Fruit fly (Drosophila melanogaster) whole organism, embryonic: ENCODE results near the gene Ac3.
A peak's percentile ranks its signal among the peaks of the same experiment; 100 is the strongest.

Experiments
- Abd-B ChIP-seq: fragments of 200-800 bp; sonication (Bioruptor generic); optimal IDR thresholded peaks from 2 replicates; lab custom pipeline; 2018; ENCODE audit warnings: missing biosample characterization, mild to moderate bottlenecking, missing genetic modification characterization, moderate library complexity
- Atf3 ChIP-seq: fragments of 200-800 bp; sonication (Bioruptor generic); optimal IDR thresholded peaks from 3 replicates; lab custom pipeline; 2016; ENCODE audit warnings: missing biosample characterization, missing genetic modification characterization
- C15 ChIP-seq: fragments of 200-800 bp; sonication (Bioruptor generic); IDR thresholded peaks from 3 replicates; pipeline ENCODE4 v1.3.6; 2022; ENCODE audit warnings: missing biosample characterization, missing genetic modification characterization
- CG10431 ChIP-seq: fragments of 200-800 bp; sonication (Bioruptor generic); optimal IDR thresholded peaks from 3 replicates; lab custom pipeline; 2018; ENCODE audit warnings: missing biosample characterization, mild to moderate bottlenecking, missing genetic modification characterization
- CG11723 ChIP-seq: fragments of 200-800 bp; sonication (Bioruptor generic); optimal IDR thresholded peaks from 2 replicates; lab custom pipeline; 2017; ENCODE audit warnings: missing biosample characterization, mild to moderate bottlenecking, missing genetic modification characterization
- CG1233 ChIP-seq: fragments of 200-800 bp; sonication (Bioruptor generic); optimal IDR thresholded peaks from 4 replicates; lab custom pipeline; 2018; ENCODE audit warnings: missing biosample characterization, mild to moderate bottlenecking, missing genetic modification characterization
- CG12769 ChIP-seq: fragments of 200-800 bp; sonication (Bioruptor generic); optimal IDR thresholded peaks from 2 replicates; lab custom pipeline; 2019; ENCODE audit warnings: missing biosample characterization, mild to moderate bottlenecking, missing genetic modification characterization, moderate library complexity
- CG14050 ChIP-seq: fragments of 200-800 bp; sonication (Bioruptor generic); IDR thresholded peaks from 3 replicates; pipeline ENCODE4 v1.3.6; 2022; ENCODE audit warnings: missing biosample characterization, missing genetic modification characterization
- CG14441 ChIP-seq: fragments of 200-800 bp; sonication (Bioruptor generic); IDR thresholded peaks from 2 replicates; pipeline ENCODE4 v1.3.6; 2022; ENCODE audit warnings: missing biosample characterization, missing genetic modification characterization
- CG14667 ChIP-seq: fragments of 200-800 bp; sonication (Bioruptor generic); IDR thresholded peaks from 2 replicates; pipeline ENCODE4 v1.3.6; 2022; ENCODE audit warnings: missing biosample characterization, missing genetic modification characterization
- CG15269 ChIP-seq: fragments of 200-800 bp; sonication (Bioruptor generic); optimal IDR thresholded peaks from 2 replicates; lab custom pipeline; 2018; ENCODE audit warnings: missing biosample characterization, mild to moderate bottlenecking, missing genetic modification characterization, moderate library complexity
- CG15514 ChIP-seq: fragments of 200-800 bp; sonication (Bioruptor generic); optimal IDR thresholded peaks from 3 replicates; lab custom pipeline; 2017; ENCODE audit warnings: missing biosample characterization, missing genetic modification characterization, mild to moderate bottlenecking, moderate library complexity, missing genetic modification reagents
- CG16863 ChIP-seq: fragments of 200-800 bp; sonication (Bioruptor generic); optimal IDR thresholded peaks from 3 replicates; lab custom pipeline; 2016; ENCODE audit warnings: missing biosample characterization, missing genetic modification characterization
- CG2116 ChIP-seq: fragments of 200-800 bp; sonication (Bioruptor generic); optimal IDR thresholded peaks from 3 replicates; lab custom pipeline; 2018; ENCODE audit warnings: missing biosample characterization, mild to moderate bottlenecking, missing genetic modification characterization
- CG32532 ChIP-seq: fragments of 200-800 bp; sonication (Bioruptor generic); IDR thresholded peaks from 2 replicates; pipeline ENCODE4 v1.3.6; 2022; ENCODE audit warnings: missing biosample characterization, missing genetic modification characterization
- CG3407 ChIP-seq: fragments of 200-800 bp; sonication (Bioruptor generic); optimal IDR thresholded peaks from 2 replicates; lab custom pipeline; 2018; ENCODE audit warnings: missing biosample characterization, mild to moderate bottlenecking, missing genetic modification characterization
- CG34376 ChIP-seq: fragments of 200-800 bp; sonication (Bioruptor generic); optimal IDR thresholded peaks from 2 replicates; lab custom pipeline; 2018; ENCODE audit warnings: missing biosample characterization, mild to moderate bottlenecking, missing genetic modification characterization
- CG42726 ChIP-seq: fragments of 200-800 bp; sonication (Bioruptor generic); IDR thresholded peaks from 2 replicates; pipeline ENCODE4 v1.3.6; 2022; ENCODE audit warnings: missing biosample characterization, missing genetic modification characterization; ENCODE audit not compliant: partially characterized antibody
- CG4617 ChIP-seq: fragments of 200-800 bp; sonication (Bioruptor generic); optimal IDR thresholded peaks from 3 replicates; lab custom pipeline; 2016; ENCODE audit warnings: missing biosample characterization, missing genetic modification characterization, borderline replicate concordance
- CG4820 ChIP-seq: fragments of 200-800 bp; sonication (Bioruptor generic); optimal IDR thresholded peaks from 3 replicates; lab custom pipeline; 2016; ENCODE audit warnings: missing biosample characterization, missing genetic modification characterization
- CG8089 ChIP-seq: fragments of 200-800 bp; sonication (Bioruptor generic); optimal IDR thresholded peaks from 3 replicates; lab custom pipeline; 2016; ENCODE audit warnings: missing biosample characterization, missing genetic modification characterization
- CkIIα-i1 ChIP-seq: fragments of 200-800 bp; sonication (Bioruptor generic); IDR thresholded peaks from 2 replicates; pipeline ENCODE4 v1.3.6; 2022; ENCODE audit warnings: missing biosample characterization, missing genetic modification characterization
- Dek ChIP-seq: fragments of 200-800 bp; sonication (Bioruptor generic); optimal IDR thresholded peaks from 3 replicates; lab custom pipeline; 2019; ENCODE audit warnings: missing biosample characterization, mild to moderate bottlenecking, missing genetic modification characterization, moderate library complexity
- E2f1 ChIP-seq: fragments of 200-800 bp; sonication (Bioruptor generic); IDR thresholded peaks from 2 replicates; pipeline ENCODE4 v1.3.6; 2022; ENCODE audit warnings: missing biosample characterization, missing genetic modification characterization
- Fer2 ChIP-seq: fragments of 200-800 bp; sonication (Bioruptor generic); optimal IDR thresholded peaks from 2 replicates; lab custom pipeline; 2018; ENCODE audit warnings: missing biosample characterization, mild to moderate bottlenecking, missing genetic modification characterization, moderate library complexity
- Mrtf ChIP-seq: fragments of 200-800 bp; sonication (Bioruptor generic); IDR thresholded peaks from 3 replicates; pipeline ENCODE4 v1.3.6; 2022; ENCODE audit warnings: missing biosample characterization, missing genetic modification characterization
- Ptx1 ChIP-seq: fragments of 200-800 bp; sonication (Bioruptor generic); IDR thresholded peaks from 2 replicates; pipeline ENCODE4 v1.3.6; 2022; ENCODE audit warnings: missing biosample characterization, missing genetic modification characterization
- Six4 ChIP-seq: fragments of 200-800 bp; sonication (Bioruptor generic); optimal IDR thresholded peaks from 2 replicates; lab custom pipeline; 2016; ENCODE audit warnings: missing biosample characterization, missing genetic modification characterization
- Spps ChIP-seq: fragments of 200-800 bp; sonication (Bioruptor generic); optimal IDR thresholded peaks from 2 replicates; lab custom pipeline; 2018; ENCODE audit warnings: missing biosample characterization, mild to moderate bottlenecking, missing genetic modification characterization
- Stat92E ChIP-seq, 3 experiments: fragments of >200 bp in 2 of 3; fragments of 200-800 bp in 1 of 3; sonication (Bioruptor generic) in 1 of 3; optimal IDR thresholded peaks; 2 replicates each; lab custom pipeline; 2017 to 2019; ENCODE audit warnings: missing biosample characterization in 3 of 3, missing genetic modification characterization in 3 of 3, mild to moderate bottlenecking in 1 of 3, moderate library complexity in 1 of 3
- Xbp1 ChIP-seq: fragments of 200-800 bp; sonication (Bioruptor generic); optimal IDR thresholded peaks from 3 replicates; lab custom pipeline; 2016; ENCODE audit warnings: missing biosample characterization, mild to moderate bottlenecking, missing genetic modification characterization
- amos ChIP-seq: fragments of 200-800 bp; sonication (Bioruptor generic); IDR thresholded peaks from 2 replicates; pipeline ENCODE4 v1.3.6; 2022; ENCODE audit warnings: missing biosample characterization, missing genetic modification characterization; ENCODE audit not compliant: partially characterized antibody
- aop ChIP-seq: fragments of 200-800 bp; sonication (Bioruptor generic); IDR thresholded peaks from 2 replicates; pipeline ENCODE4 v1.3.6; 2022; ENCODE audit warnings: missing biosample characterization, missing genetic modification characterization
- bbx ChIP-seq: fragments of 200-800 bp; sonication (Bioruptor generic); IDR thresholded peaks from 2 replicates; pipeline ENCODE4 v1.3.6; 2022; ENCODE audit warnings: missing biosample characterization, missing genetic modification characterization; ENCODE audit not compliant: partially characterized antibody
- bcd ChIP-seq: fragments of 200-800 bp; sonication (Bioruptor generic); optimal IDR thresholded peaks from 2 replicates; lab custom pipeline; 2017; ENCODE audit warnings: missing biosample characterization, mild to moderate bottlenecking, missing genetic modification characterization
- chm ChIP-seq: fragments of 200-800 bp; sonication (Bioruptor generic); IDR thresholded peaks from 2 replicates; pipeline ENCODE4 v1.3.6; 2022; ENCODE audit warnings: missing biosample characterization, missing genetic modification characterization
- crol ChIP-seq: fragments of 200-800 bp; sonication (Bioruptor generic); IDR thresholded peaks from 2 replicates; pipeline ENCODE4 v1.3.6; 2022; ENCODE audit warnings: missing biosample characterization, missing genetic modification characterization
- da ChIP-seq: fragments of 200-800 bp; sonication (Bioruptor generic); optimal IDR thresholded peaks from 2 replicates; lab custom pipeline; 2016; ENCODE audit warnings: missing biosample characterization, missing genetic modification characterization
- dan ChIP-seq: fragments of 200-800 bp; sonication (Bioruptor generic); IDR thresholded peaks from 2 replicates; pipeline ENCODE4 v1.3.6; 2022; ENCODE audit warnings: missing biosample characterization, missing genetic modification characterization
- ems ChIP-seq: fragments of 200-800 bp; sonication (Bioruptor generic); optimal IDR thresholded peaks from 3 replicates; lab custom pipeline; 2016; ENCODE audit warnings: missing biosample characterization, missing genetic modification characterization
- fd3F ChIP-seq: fragments of 200-800 bp; sonication (Bioruptor generic); optimal IDR thresholded peaks from 2 replicates; lab custom pipeline; 2018; ENCODE audit warnings: missing biosample characterization, mild to moderate bottlenecking, missing genetic modification characterization, moderate library complexity
- gcm ChIP-seq: fragments of 200-800 bp; sonication (Bioruptor generic); optimal IDR thresholded peaks from 2 replicates; lab custom pipeline; 2019; ENCODE audit warnings: missing biosample characterization, mild to moderate bottlenecking, missing genetic modification characterization, moderate library complexity
- kay ChIP-seq: fragments of 200-800 bp; sonication (Bioruptor generic); optimal IDR thresholded peaks from 2 replicates; lab custom pipeline; 2016; ENCODE audit warnings: missing biosample characterization, missing genetic modification characterization
- lab ChIP-seq: fragments of 200-800 bp; sonication (Bioruptor generic); optimal IDR thresholded peaks from 3 replicates; lab custom pipeline; 2017; ENCODE audit warnings: missing biosample characterization, missing genetic modification characterization, mild to moderate bottlenecking, moderate library complexity, missing genetic modification reagents
- mam ChIP-seq: fragments of 200-800 bp; sonication (Bioruptor generic); optimal IDR thresholded peaks from 3 replicates; lab custom pipeline; 2016; ENCODE audit warnings: missing biosample characterization, missing genetic modification characterization
- org-1 ChIP-seq: fragments of 200-800 bp; sonication (Bioruptor generic); optimal IDR thresholded peaks from 2 replicates; lab custom pipeline; 2017; ENCODE audit warnings: missing biosample characterization, missing genetic modification characterization
- pfk ChIP-seq: fragments of 200-800 bp; sonication (Bioruptor generic); optimal IDR thresholded peaks from 2 replicates; lab custom pipeline; 2018; ENCODE audit warnings: missing biosample characterization, mild to moderate bottlenecking, missing genetic modification characterization, moderate library complexity
- slou ChIP-seq: fragments of 200-800 bp; sonication (Bioruptor generic); optimal IDR thresholded peaks from 3 replicates; lab custom pipeline; 2016; ENCODE audit warnings: missing biosample characterization, missing genetic modification characterization
- tx ChIP-seq: fragments of 200-800 bp; sonication (Bioruptor generic); optimal IDR thresholded peaks from 2 replicates; lab custom pipeline; 2016; ENCODE audit warnings: missing biosample characterization, missing genetic modification characterization
- usp ChIP-seq: fragments of >200 bp; optimal IDR thresholded peaks from 2 replicates; lab custom pipeline; 2017; ENCODE audit warnings: missing biosample characterization, missing genetic modification characterization
- vfl ChIP-seq: fragments of 200-800 bp; sonication (Bioruptor generic); optimal IDR thresholded peaks from 2 replicates; lab custom pipeline; 2016; ENCODE audit warnings: missing biosample characterization, missing genetic modification characterization

The Ac3 gene

dm6 chr2L:21657426-21657825, 25.0 kb downstream of the Ac3 start (continued):
- TF ChIP-seq Abd-B (no peak), CG15514 (peak; percentile 54), C15 (GFP tag; lab: Robert Waterston, UW) (no peak), usp (no peak), CG16863 (GFP tag; lab: Kevin White, UChicago) (peak; percentile 59), dan (GFP tag; lab: Robert Waterston, UW) (no peak), CG14667 (GFP tag; lab: Robert Waterston, UW) (no peak; the same call in 1 of the 2 replicates), CG2116 (peak; percentile 34), CG4617 (GFP tag; lab: Kevin White, UChicago) (peak; percentile 38), fd3F (GFP tag; lab: Kevin White, UChicago) (peak; percentile 23), Fer2 (tag; lab: Kevin White, UChicago) (no peak), tx (GFP tag; lab: Kevin White, UChicago) (peak; percentile 64), amos (GFP tag; lab: Robert Waterston, UW) (0 out of 2 replicates have a peak, but pooled peaks have one; percentile 4), bcd (GFP tag; lab: Kevin White, UChicago) (no peak), aop (no peak), CG10431 (GFP tag; lab: Kevin White, UChicago) (no peak), gcm (GFP tag; lab: Kevin White, UChicago) (no peak), chm (GFP tag; lab: Robert Waterston, UW) (no peak), Atf3 (GFP tag; lab: Kevin White, UChicago) (no peak), CG32532 (GFP tag; lab: Robert Waterston, UW) (peak; percentile 73), Mrtf (peak; percentile 72; the same call in 2 of the 3 replicates), mam (GFP tag; lab: Kevin White, UChicago) (peak; percentile 69), Six4 (peak; percentile 3), Xbp1 (GFP tag; lab: Kevin White, UChicago) (peak; percentile 61), CG14050 (peak; percentile 26; the same call in 1 of the 3 replicates), CG42726 (GFP tag; lab: Robert Waterston, UW) (no peak), ems (peak; percentile 69), Dek (tag; lab: Kevin White, UChicago) (no peak), org-1 (GFP tag; lab: Kevin White, UChicago) (no peak), E2f1 (GFP tag; lab: Robert Waterston, UW) (no peak; the same call in 1 of the 2 replicates), kay (no peak), slou (GFP tag; lab: Kevin White, UChicago) (no peak), CG11723 (GFP tag; lab: Kevin White, UChicago) (peak; percentile 71), lab (GFP tag; lab: Kevin White, UChicago) (no peak), CG4820 (GFP tag; lab: Kevin White, UChicago) (peak; percentile 50), CG34376 (no peak), vfl (GFP tag; lab: Kevin White, UChicago) (peak; percentile 53), da (GFP tag; lab: Kevin White, UChicago) (no peak), crol (no peak), Stat92E (GFP tag; optimal IDR thresholded peaks at IDR 0.05; lab: Kevin White, UChicago) (no peak), CkIIα-i1 (no peak), CG3407 (GFP tag; lab: Kevin White, UChicago) (peak; percentile 33), Ptx1 (GFP tag; lab: Robert Waterston, UW) (peak; percentile 74), CG14441 (GFP tag; lab: Robert Waterston, UW) (peak; percentile 73; the same call in 1 of the 2 replicates), CG8089 (GFP tag; lab: Kevin White, UChicago) (peak; percentile 64), CG12769 (tag; lab: Kevin White, UChicago) (peak; percentile 47), bbx (no peak), CG1233 (GFP tag; lab: Kevin White, UChicago) (peak; percentile 53), CG15269 (tag; lab: Kevin White, UChicago) (no peak), Spps (tag; lab: Kevin White, UChicago) (no peak), pfk (GFP tag; lab: Kevin White, UChicago) (no peak)
